Fruit fly (Drosophila melanogaster): ENCODE measurements around the gene Tengl2.

Tengl2 gene

DNA sequence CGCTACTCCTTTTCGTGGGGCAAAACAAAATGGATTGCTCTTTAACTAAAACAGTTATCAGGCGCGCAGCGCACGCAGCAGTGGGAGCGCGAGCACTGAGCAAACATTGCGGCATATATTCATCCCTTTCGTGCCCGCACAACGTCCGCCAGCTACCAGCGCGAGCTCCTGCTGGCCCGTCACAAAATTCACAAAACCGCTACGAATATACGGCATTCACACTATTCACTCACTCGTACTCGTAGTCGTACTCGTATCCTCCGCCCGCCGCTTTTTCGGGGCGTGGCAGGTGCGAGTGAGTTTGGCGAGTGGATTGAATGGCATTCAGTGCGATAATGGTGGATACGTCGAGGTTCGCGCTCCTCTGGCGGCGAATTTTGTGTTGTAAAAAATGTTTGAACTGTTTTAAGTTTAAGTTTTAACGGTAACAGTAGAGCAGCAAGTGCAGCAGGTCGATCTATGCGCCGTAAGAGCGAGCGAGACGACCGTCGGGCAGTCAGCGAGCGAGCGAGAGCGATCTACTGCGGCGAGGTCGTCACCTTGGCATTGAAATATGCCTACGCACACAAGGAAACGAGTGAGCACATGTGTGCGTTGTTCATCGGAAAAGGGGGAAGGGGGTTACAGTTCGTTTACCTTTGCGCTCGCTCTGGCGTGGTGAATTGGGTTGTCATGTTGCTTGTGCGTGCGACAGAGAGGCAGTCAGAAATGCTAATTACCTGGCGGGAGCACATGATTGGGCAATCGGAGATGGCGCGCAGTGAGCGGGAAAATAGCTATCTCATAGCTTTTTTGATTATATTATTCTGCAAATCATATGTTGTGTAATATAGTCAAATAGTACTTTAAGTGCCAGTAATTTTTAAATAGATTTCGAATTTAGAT is 42.4 kb downstream of the Tengl2 start (continued):
- TF ChIP-seq lab (GFP tag; optimal IDR thresholded peaks at IDR 0.05): peak; percentile 74
- no peak for TF ChIP-seq Mrtf (GFP tag; IDR thresholded peaks at IDR 0.05)
- no peak for TF ChIP-seq H2.0 (GFP tag; IDR thresholded peaks at IDR 0.05)
- TF ChIP-seq scrt (GFP tag; optimal IDR thresholded peaks at IDR 0.05): peak; percentile 57
- TF ChIP-seq gcm2 (GFP tag; optimal IDR thresholded peaks at IDR 0.05): no peak
- TF ChIP-seq Xbp1 (GFP tag; optimal IDR thresholded peaks at IDR 0.05): peak; percentile 59
- TF ChIP-seq CG3065 (GFP tag; optimal IDR thresholded peaks at IDR 0.05): peak; percentile 99
- no peak for TF ChIP-seq al (GFP tag; IDR thresholded peaks at IDR 0.05)
- peak; percentile 83 for TF ChIP-seq sqz (GFP tag; optimal IDR thresholded peaks at IDR 0.05)
- TF ChIP-seq CG1529 (GFP tag; optimal IDR thresholded peaks at IDR 0.05): peak; percentile 35
- peak; percentile 67 for TF ChIP-seq CG2678 (tag; optimal IDR thresholded peaks at IDR 0.05)
- peak; percentile 70 for TF ChIP-seq CG4282 (GFP tag; optimal IDR thresholded peaks at IDR 0.05)
- TF ChIP-seq CG13775 (GFP tag; optimal IDR thresholded peaks at IDR 0.05): peak; percentile 55
- no peak for TF ChIP-seq HLH4C (GFP tag; IDR thresholded peaks at IDR 0.05; ENCODE audit: partially characterized antibody)
- peak; percentile 55 for TF ChIP-seq CG2875 (GFP tag; optimal IDR thresholded peaks at IDR 0.05)
- peak; percentile 53 for TF ChIP-seq B-H2 (GFP tag; optimal IDR thresholded peaks at IDR 0.05)
- peak; percentile 35 for TF ChIP-seq CG8924 (tag; optimal IDR thresholded peaks at IDR 0.05)
- no peak for TF ChIP-seq hbn (GFP tag; IDR thresholded peaks at IDR 0.05; ENCODE audit: partially characterized antibody)
- no peak for TF ChIP-seq CG10959 (GFP tag; IDR thresholded peaks at IDR 0.05)
- TF ChIP-seq CG7556 (GFP tag; optimal IDR thresholded peaks at IDR 0.05): peak; percentile 72
- TF ChIP-seq br (optimal IDR thresholded peaks at IDR 0.05): no peak
- TF ChIP-seq Atf3 (GFP tag; optimal IDR thresholded peaks at IDR 0.05): no peak
- TF ChIP-seq ro (GFP tag; IDR thresholded peaks at IDR 0.05): no peak
- no peak for TF ChIP-seq CG11247 (GFP tag; IDR thresholded peaks at IDR 0.05)
- TF ChIP-seq lola (GFP tag; optimal IDR thresholded peaks at IDR 0.05): peak in 2 of 3 experiments; percentile 66 to 78
- TF ChIP-seq CG11093 (GFP tag; IDR thresholded peaks at IDR 0.05): no peak
- TF ChIP-seq tup (GFP tag; optimal IDR thresholded peaks at IDR 0.05): peak; percentile 10
- peak; percentile 88 for TF ChIP-seq sug (tag; optimal IDR thresholded peaks at IDR 0.05)
- peak; percentile 20 for TF ChIP-seq CG1792 (GFP tag; optimal IDR thresholded peaks at IDR 0.05)
- peak; percentile 81 for TF ChIP-seq ERR (GFP tag; optimal IDR thresholded peaks at IDR 0.05)
- TF ChIP-seq CG12942 (GFP tag; optimal IDR thresholded peaks at IDR 0.05): peak; percentile 8
- peak; percentile 68 for TF ChIP-seq grau (tag; optimal IDR thresholded peaks at IDR 0.05)
- TF ChIP-seq YL-1 (GFP tag; optimal IDR thresholded peaks at IDR 0.05): peak; percentile 53
- TF ChIP-seq CG3726 (GFP tag; IDR thresholded peaks at IDR 0.05): no peak
- TF ChIP-seq CG15011 (GFP tag; optimal IDR thresholded peaks at IDR 0.05): peak; percentile 53
- TF ChIP-seq sens-2 (GFP tag; IDR thresholded peaks at IDR 0.05): no peak

DNA sequence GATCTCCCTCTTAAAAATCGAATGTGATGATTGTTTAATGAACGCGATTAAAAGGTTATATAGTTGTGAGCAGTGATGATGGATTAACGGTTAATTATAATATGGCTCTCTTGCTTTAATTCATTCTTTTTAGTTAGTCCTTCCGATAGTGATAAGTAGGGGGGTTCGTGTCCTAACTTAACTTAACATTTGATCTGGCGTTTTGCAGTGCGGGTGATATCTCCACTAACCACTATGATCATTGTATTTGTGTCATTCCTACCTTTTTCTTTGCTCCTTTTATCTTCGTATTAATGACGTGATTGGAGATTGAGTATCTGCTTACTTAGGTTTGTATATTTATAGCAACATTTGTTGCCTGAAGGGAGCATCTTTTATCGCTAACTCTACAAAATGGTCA is 43.9 kb downstream of the Tengl2 start:
- TF ChIP-seq zen (tag; optimal IDR thresholded peaks at IDR 0.05) (peak; percentile 16), da (GFP tag; optimal IDR thresholded peaks at IDR 0.05) (no peak), CG2199 (GFP tag; IDR thresholded peaks at IDR 0.05) (no peak), CTCF (GFP tag; optimal IDR thresholded peaks at IDR 0.05) (no peak), kay (GFP tag; optimal IDR thresholded peaks at IDR 0.05) (no peak), CG32772 (GFP tag; IDR thresholded peaks at IDR 0.05) (no peak), pita (GFP tag; optimal IDR thresholded peaks at IDR 0.05) (peak; percentile 37), nerfin-2 (GFP tag; IDR thresholded peaks at IDR 0.05; ENCODE audit: partially characterized antibody) (no peak), sna (GFP tag; IDR thresholded peaks at IDR 0.05; ENCODE audit: partially characterized antibody) (no peak), chinmo (GFP tag; IDR thresholded peaks at IDR 0.05; ENCODE audit: partially characterized antibody) (no peak), insv (GFP tag; optimal IDR thresholded peaks at IDR 0.05) (peak in 1 of 2 experiments; percentile 53), CG11723 (GFP tag; optimal IDR thresholded peaks at IDR 0.05) (no peak), CkIIα-i1 (GFP tag; IDR thresholded peaks at IDR 0.05) (no peak)
